Fruit fly (Drosophila melanogaster): ENCODE results near the gene Vha16-5.

Gene Vha16-5

dm6 chr2L:10767597-10768188, 30.9 kb upstream of the Vha16-5 start, which contains the start of gene Ubc2:
Gene Ubc2 (minus strand): TSS chr2L:10768006.
- TF ChIP-seq cyc (GFP tag; optimal IDR thresholded peaks at IDR 0.05) (peak; percentile 15), Sox14 (GFP tag; optimal IDR thresholded peaks at IDR 0.05) (peak; percentile 73), dsx (GFP tag; optimal IDR thresholded peaks at IDR 0.05; ENCODE audit: poor library complexity, severe bottlenecking) (peak; percentile 7), CG31627 (GFP tag; optimal IDR thresholded peaks at IDR 0.05) (peak; percentile 23), CG32006 (GFP tag; optimal IDR thresholded peaks at IDR 0.05) (no peak), esn (GFP tag; optimal IDR thresholded peaks at IDR 0.05) (peak; percentile 28), lz (GFP tag; optimal IDR thresholded peaks at IDR 0.05) (peak; percentile 30), Lpt (GFP tag; optimal IDR thresholded peaks at IDR 0.05) (no peak), pdm3 (GFP tag; optimal IDR thresholded peaks at IDR 0.05) (peak; percentile 33), CG3919 (GFP tag; optimal IDR thresholded peaks at IDR 0.05) (no peak), vri (GFP tag; optimal IDR thresholded peaks at IDR 0.05) (no peak), Eip78C (GFP tag) (peak; percentile 72), topi (GFP tag; optimal IDR thresholded peaks at IDR 0.05) (peak; percentile 19)

- TF ChIP-seq CG1621 (tag; optimal IDR thresholded peaks at IDR 0.05), result no peak
- TF ChIP-seq Hr39 (GFP tag; optimal IDR thresholded peaks at IDR 0.05), result no peak
- TF ChIP-seq Sox102F (GFP tag; optimal IDR thresholded peaks at IDR 0.05), result no peak
- TF ChIP-seq CG6792 (GFP tag; optimal IDR thresholded peaks at IDR 0.05), result peak; percentile 16
- peak; percentile 2 for TF ChIP-seq CG34406 (GFP tag; optimal IDR thresholded peaks at IDR 0.05)
- no peak for TF ChIP-seq achi (GFP tag; optimal IDR thresholded peaks at IDR 0.05)
- peak; percentile 84 for TF ChIP-seq Eip78C (GFP tag)
- peak; percentile 27 for TF ChIP-seq Hr4 (GFP tag; optimal IDR thresholded peaks at IDR 0.05)
- no peak for TF ChIP-seq CG7368 (GFP tag; optimal IDR thresholded peaks at IDR 0.05)
- TF ChIP-seq Ets96B (tag; optimal IDR thresholded peaks at IDR 0.05), result peak; percentile 46
- TF ChIP-seq CG11902 (GFP tag; optimal IDR thresholded peaks at IDR 0.05), result no peak
- no peak for TF ChIP-seq CG11762 (GFP tag; optimal IDR thresholded peaks at IDR 0.05; ENCODE audit: insufficient read depth)
- TF ChIP-seq esn (GFP tag; optimal IDR thresholded peaks at IDR 0.05), result peak; percentile 50
- peak in 1 of 2 experiments; percentile 8 for TF ChIP-seq ss (GFP tag; optimal IDR thresholded peaks at IDR 0.05)
- TF ChIP-seq CG31627 (GFP tag; optimal IDR thresholded peaks at IDR 0.05), result no peak
- TF ChIP-seq CG8632 (GFP tag; optimal IDR thresholded peaks at IDR 0.05), result peak; percentile 3
- no peak for TF ChIP-seq lz (GFP tag; optimal IDR thresholded peaks at IDR 0.05)
- TF ChIP-seq CG8319 (GFP tag; optimal IDR thresholded peaks at IDR 0.05), result no peak
- no peak for TF ChIP-seq Ets21C (GFP tag; optimal IDR thresholded peaks at IDR 0.05)
- TF ChIP-seq CG10669 (GFP tag; optimal IDR thresholded peaks at IDR 0.05), result no peak
- no peak for TF ChIP-seq vri (GFP tag; optimal IDR thresholded peaks at IDR 0.05)
- TF ChIP-seq Eip75B (GFP tag; optimal IDR thresholded peaks at IDR 0.05), result peak; percentile 33
- TF ChIP-seq Sox15 (GFP tag; optimal IDR thresholded peaks at IDR 0.05), result no peak
- peak; percentile 36 for TF ChIP-seq acj6 (GFP tag; optimal IDR thresholded peaks at IDR 0.05)
- TF ChIP-seq Gug (GFP tag; IDR thresholded peaks at IDR 0.05), result no peak
- TF ChIP-seq Eip93F (GFP tag; optimal IDR thresholded peaks at IDR 0.05), result no peak
- TF ChIP-seq salr (GFP tag; optimal IDR thresholded peaks at IDR 0.05), result no peak
- TF ChIP-seq fd59A (GFP tag; optimal IDR thresholded peaks at IDR 0.05), result no peak
- TF ChIP-seq CG6163 (GFP tag; IDR thresholded peaks at IDR 0.05), result no peak; the same call in 2 of the 3 replicates
- TF ChIP-seq CG32006 (GFP tag; optimal IDR thresholded peaks at IDR 0.05), result peak; percentile 39
- TF ChIP-seq OdsH (GFP tag; optimal IDR thresholded peaks at IDR 0.05), result peak; percentile 44
- TF ChIP-seq CG15336 (GFP tag; IDR thresholded peaks at IDR 0.05), result no peak
- TF ChIP-seq CG10631 (GFP tag; optimal IDR thresholded peaks at IDR 0.05), result no peak
- no peak for TF ChIP-seq Blimp-1 (GFP tag; optimal IDR thresholded peaks at IDR 0.05)
- peak; percentile 29 for TF ChIP-seq Met (GFP tag; optimal IDR thresholded peaks at IDR 0.05)
- TF ChIP-seq net (GFP tag; optimal IDR thresholded peaks at IDR 0.05), result peak; percentile 10
- no peak for TF ChIP-seq CG4318 (GFP tag; optimal IDR thresholded peaks at IDR 0.05)
- TF ChIP-seq CG6808 (GFP tag; optimal IDR thresholded peaks at IDR 0.05), result no peak
- TF ChIP-seq svp (GFP tag), result no peak
- no peak for TF ChIP-seq CG6276 (GFP tag; optimal IDR thresholded peaks at IDR 0.05)
- peak; percentile 28 for TF ChIP-seq pdm3 (GFP tag; optimal IDR thresholded peaks at IDR 0.05)
These were observed 23.8 kb upstream of the Vha16-5 start, which contains the start of gene CG6495 for dm6 chr2L:10760422-10761166. Gene CG6495 (plus strand): TSS chr2L:10761116.
